Worm (Caenorhabditis elegans) whole organism, L4 larva: ENCODE data around the gene srw-32.

Source experiments
- arid-1 ChIP-seq: fragments of 200-800 bp; sonication (Bioruptor generic); conservative IDR thresholded peaks from 2 replicates; pipeline ENCODE4 v1.3.6; 2022; ENCODE audit warnings: missing genetic modification reagents, missing genetic modification characterization, missing compliant biosample characterization
- ces-1 ChIP-seq: fragments of 150-350 bp; sonication (generic microtip); optimal IDR thresholded peaks from 4 replicates; lab custom pipeline; 2014; ENCODE audit warnings: missing biosample characterization, missing genetic modification reagents, missing genetic modification characterization
- dmd-9 ChIP-seq: fragments of 200-800 bp; sonication (Bioruptor generic); IDR thresholded peaks from 2 replicates; pipeline ENCODE4 v1.3.6; 2022; ENCODE audit warnings: missing genetic modification reagents, missing genetic modification characterization, missing compliant biosample characterization
- lin-15B ChIP-seq: fragments of 150-350 bp; sonication (generic microtip); optimal IDR thresholded peaks from 3 replicates; lab custom pipeline; 2014; ENCODE audit warnings: missing biosample characterization, missing genetic modification characterization
- nhr-6 ChIP-seq: fragments of 150-350 bp; optimal IDR thresholded peaks from 2 replicates; lab custom pipeline; 2014; ENCODE audit warnings: missing biosample characterization, missing genetic modification characterization

- TF ChIP-seq dmd-9 (no peak), lin-15B (tag; lab: Kevin White, UChicago) (no peak), nhr-6 (tag; lab: Kevin White, UChicago) (no peak), ces-1 (GFP tag; lab: Kevin White, UChicago) (no peak), arid-1 (GFP tag; lab: Robert Waterston, UW) (no peak)
Observed at ce11 chrV:17538279-17538896, 29.8 kb downstream of the srw-32 start, which contains the start of gene C18D4.6.
